Worm (Caenorhabditis elegans): ENCODE data around the gene pax-2.

DNA sequence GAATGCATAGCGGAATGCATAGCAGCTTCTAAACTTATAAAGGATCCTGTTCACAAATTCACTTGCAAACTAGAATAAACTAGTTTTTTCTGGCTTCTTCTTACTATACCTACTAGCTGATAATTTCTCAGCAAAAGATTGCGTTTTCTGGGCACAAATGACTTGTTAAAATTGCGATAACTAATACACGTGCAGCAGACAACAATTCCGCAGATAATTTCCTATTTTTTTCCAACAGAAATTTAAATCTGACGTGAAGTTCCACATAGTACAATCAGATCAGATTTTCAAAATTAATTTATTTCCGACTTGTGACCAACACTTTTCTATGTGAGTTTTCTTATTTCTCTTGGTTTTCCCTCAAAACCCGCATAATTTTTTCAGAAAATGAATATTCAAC, 39.8 kb downstream of the pax-2 start, which contains the start of gene scrm-8:
- TF ChIP-seq dao-5 (tag; optimal IDR thresholded peaks at IDR 0.05) (no peak), W03F9.2 (tag; optimal IDR thresholded peaks at IDR 0.05) (no peak), him-1 (tag; optimal IDR thresholded peaks at IDR 0.05) (no peak)

All from whole organism, L4/young adult.